Worm (Caenorhabditis elegans) whole organism, L4 larva: ENCODE results near the gene K05F1.13.

Experiments used
- F10B5.3 ChIP-seq: sonication (generic microtip); optimal IDR thresholded peaks from 2 replicates; lab custom pipeline; 2016; ENCODE audit warnings: mild to moderate bottlenecking, missing genetic modification characterization, missing compliant biosample characterization
- F26F4.8 ChIP-seq: fragments of 200-800 bp; sonication (Bioruptor generic); conservative IDR thresholded peaks from 2 replicates; pipeline ENCODE4 v1.3.6; 2022; ENCODE audit warnings: missing genetic modification characterization, missing compliant biosample characterization
- F37D6.2 ChIP-seq: sonication (generic microtip); optimal IDR thresholded peaks from 2 replicates; lab custom pipeline; 2016; ENCODE audit warnings: mild to moderate bottlenecking, missing genetic modification characterization, missing compliant biosample characterization
- F44E2.7 ChIP-seq: fragments of 200-800 bp; sonication (Bioruptor generic); IDR thresholded peaks from 2 replicates; pipeline ENCODE4 v2.1.2; 2022; ENCODE audit warnings: missing genetic modification characterization, missing compliant biosample characterization
- F49E8.2 ChIP-seq: sonication (generic microtip); optimal IDR thresholded peaks from 2 replicates; lab custom pipeline; 2016; ENCODE audit warnings: missing compliant biosample characterization, mild to moderate bottlenecking, missing genetic modification characterization, borderline replicate concordance
- R02D3.7 ChIP-seq: fragments of 150-350 bp; sonication (generic microtip); optimal IDR thresholded peaks from 3 replicates; lab custom pipeline; 2014; ENCODE audit warnings: missing biosample characterization, missing genetic modification characterization
- T26A8.4 ChIP-seq: fragments of 200-800 bp; sonication (Bioruptor generic); IDR thresholded peaks from 2 replicates; pipeline ENCODE4 v1.3.6; 2022; ENCODE audit warnings: missing genetic modification characterization, missing compliant biosample characterization
- Y105C5A.15 ChIP-seq: fragments of 200-800 bp; sonication (Bioruptor generic); IDR thresholded peaks from 2 replicates; pipeline ENCODE4 v1.3.6; 2022; ENCODE audit warnings: missing genetic modification characterization, missing compliant biosample characterization
- Y5F2A.4 ChIP-seq: fragments of 200-800 bp; sonication (Bioruptor generic); optimal IDR thresholded peaks from 2 replicates; lab custom pipeline; 2018; ENCODE audit warnings: mild to moderate bottlenecking, missing genetic modification characterization, missing compliant biosample characterization
- aly-2 ChIP-seq: sonication (generic microtip); optimal IDR thresholded peaks from 2 replicates; lab custom pipeline; 2018; ENCODE audit warnings: missing biosample characterization, missing genetic modification characterization
- ama-1 ChIP-seq: fragments of 150-350 bp; optimal IDR thresholded peaks from 2 replicates; lab custom pipeline; 2014; ENCODE audit warnings: inconsistent platforms, mixed read lengths
- ceh-20 ChIP-seq: fragments of 200-800 bp; sonication (Bioruptor generic); IDR thresholded peaks from 2 replicates; pipeline ENCODE4 v1.3.6; 2022; ENCODE audit warnings: missing genetic modification reagents, missing genetic modification characterization, missing compliant biosample characterization
- ceh-28 ChIP-seq: fragments of 150-350 bp; optimal IDR thresholded peaks from 2 replicates; lab custom pipeline; 2014; ENCODE audit warnings: missing biosample characterization, missing genetic modification reagents, missing genetic modification characterization
- ceh-32 ChIP-seq: sonication (generic microtip); optimal IDR thresholded peaks from 2 replicates; lab custom pipeline; 2016; ENCODE audit warnings: mild to moderate bottlenecking, missing genetic modification characterization, missing compliant biosample characterization; ENCODE audit not compliant: poor library complexity
- ceh-82 ChIP-seq: sonication (generic microtip); optimal IDR thresholded peaks from 2 replicates; lab custom pipeline; 2017; ENCODE audit warnings: missing biosample characterization, missing genetic modification characterization
- ces-1 ChIP-seq: fragments of 150-350 bp; sonication (generic microtip); optimal IDR thresholded peaks from 4 replicates; lab custom pipeline; 2014; ENCODE audit warnings: missing biosample characterization, missing genetic modification reagents, missing genetic modification characterization
- cey-2 ChIP-seq: sonication (generic microtip); optimal IDR thresholded peaks from 3 replicates; lab custom pipeline; 2017; ENCODE audit warnings: missing genetic modification characterization, mild to moderate bottlenecking, missing compliant biosample characterization, antibody characterized with exemption, borderline replicate concordance; ENCODE audit not compliant: insufficient read depth
- daf-12 ChIP-seq: fragments of 150-350 bp; optimal IDR thresholded peaks from 2 replicates; lab custom pipeline; 2014; ENCODE audit warnings: missing biosample characterization, missing genetic modification reagents, missing genetic modification characterization
- daf-19 ChIP-seq: fragments of 200-800 bp; sonication (Bioruptor generic); conservative IDR thresholded peaks from 2 replicates; pipeline ENCODE4 v1.3.6; 2022; ENCODE audit warnings: missing genetic modification characterization, missing compliant biosample characterization
- daf-8 ChIP-seq: fragments of 200-800 bp; sonication (Bioruptor generic); IDR thresholded peaks from 2 replicates; pipeline ENCODE4 v1.3.6; 2022; ENCODE audit warnings: missing genetic modification characterization, missing compliant biosample characterization
- dmd-9 ChIP-seq: fragments of 200-800 bp; sonication (Bioruptor generic); IDR thresholded peaks from 2 replicates; pipeline ENCODE4 v1.3.6; 2022; ENCODE audit warnings: missing genetic modification reagents, missing genetic modification characterization, missing compliant biosample characterization
- dpl-1 ChIP-seq: fragments of 150-350 bp; optimal IDR thresholded peaks from 2 replicates; lab custom pipeline; 2014; ENCODE audit warnings: missing biosample characterization, missing genetic modification reagents, missing genetic modification characterization
- duxl-1 ChIP-seq: sonication (generic microtip); optimal IDR thresholded peaks from 2 replicates; lab custom pipeline; 2016; ENCODE audit warnings: mild to moderate bottlenecking, missing genetic modification characterization, moderate library complexity, missing compliant biosample characterization; ENCODE audit not compliant: poor library complexity
- dve-1 ChIP-seq: sonication (generic microtip); optimal IDR thresholded peaks from 2 replicates; lab custom pipeline; 2017; ENCODE audit warnings: antibody characterized with exemption, mild to moderate bottlenecking, missing genetic modification characterization, missing compliant biosample characterization; ENCODE audit not compliant: insufficient read depth
- egl-27 ChIP-seq: sonication (generic microtip); optimal IDR thresholded peaks from 3 replicates; lab custom pipeline; 2017; ENCODE audit warnings: missing biosample characterization, missing genetic modification reagents, missing genetic modification characterization
- fkh-10 ChIP-seq: fragments of 150-350 bp; optimal IDR thresholded peaks from 2 replicates; lab custom pipeline; 2014; ENCODE audit warnings: missing biosample characterization, missing genetic modification reagents, missing genetic modification characterization
- fos-1 ChIP-seq: fragments of 150-350 bp; optimal IDR thresholded peaks from 2 replicates; lab custom pipeline; 2014; ENCODE audit warnings: missing biosample characterization, missing genetic modification characterization
- hif-1 ChIP-seq, 2 experiments: sonication (generic microtip); optimal IDR thresholded peaks; 2 replicates each; lab custom pipeline; 2016 to 2017; ENCODE audit warnings: missing compliant biosample characterization in 2 of 2, missing genetic modification characterization in 2 of 2, missing genetic modification reagents in 2 of 2, missing genotype in 2 of 2, mild to moderate bottlenecking in 1 of 2
- jun-1 ChIP-seq: fragments of 150-350 bp; optimal IDR thresholded peaks from 2 replicates; lab custom pipeline; 2014; ENCODE audit warnings: missing biosample characterization, missing genetic modification reagents, missing genetic modification characterization
- lin-15B ChIP-seq: fragments of 150-350 bp; sonication (generic microtip); optimal IDR thresholded peaks from 3 replicates; lab custom pipeline; 2014; ENCODE audit warnings: missing biosample characterization, missing genetic modification characterization
- lin-29 ChIP-seq: fragments of 200-800 bp; sonication (Bioruptor generic); IDR thresholded peaks from 2 replicates; pipeline ENCODE4 v1.3.6; 2022; ENCODE audit warnings: missing genetic modification reagents, missing genetic modification characterization, missing compliant biosample characterization
- lsy-2 ChIP-seq, 2 experiments: fragments of 150-350 bp in 1 of 2; sonication (generic microtip) in 1 of 2; optimal IDR thresholded peaks; 2 replicates each; lab custom pipeline; 2014 to 2017; ENCODE audit warnings: missing biosample characterization in 2 of 2, missing genetic modification characterization in 2 of 2
- madf-5 ChIP-seq, 2 experiments: fragments of 200-800 bp; sonication (Bioruptor generic); IDR thresholded peaks; 2 replicates each; pipeline ENCODE4 v1.3.6; 2022; ENCODE audit warnings: missing compliant biosample characterization in 2 of 2, missing genetic modification characterization in 2 of 2
- mdt-29 ChIP-seq: fragments of 200-800 bp; sonication (Bioruptor generic); IDR thresholded peaks from 2 replicates; pipeline ENCODE4 v1.3.6; 2022; ENCODE audit warnings: missing genetic modification reagents, missing genetic modification characterization, missing compliant biosample characterization
- nhr-10 ChIP-seq: fragments of 150-350 bp; optimal IDR thresholded peaks from 2 replicates; lab custom pipeline; 2014; ENCODE audit warnings: missing biosample characterization, missing genetic modification characterization
- nhr-11 ChIP-seq: fragments of 150-350 bp; optimal IDR thresholded peaks from 2 replicates; lab custom pipeline; 2014; ENCODE audit warnings: missing biosample characterization, missing genetic modification characterization
- nhr-41 ChIP-seq: fragments of 200-800 bp; sonication (Bioruptor generic); IDR thresholded peaks from 2 replicates; pipeline ENCODE4 v1.3.6; 2022; ENCODE audit warnings: missing genetic modification reagents, missing genetic modification characterization, missing compliant biosample characterization
- nhr-42 ChIP-seq: fragments of 200-800 bp; sonication (Bioruptor generic); IDR thresholded peaks from 2 replicates; pipeline ENCODE4 v1.3.6; 2022; ENCODE audit warnings: missing genetic modification characterization, missing compliant biosample characterization
- nhr-48 ChIP-seq: sonication (generic microtip); optimal IDR thresholded peaks from 2 replicates; lab custom pipeline; 2016; ENCODE audit warnings: mild to moderate bottlenecking, missing genetic modification characterization, missing compliant biosample characterization
- nhr-6 ChIP-seq: fragments of 150-350 bp; optimal IDR thresholded peaks from 2 replicates; lab custom pipeline; 2014; ENCODE audit warnings: missing biosample characterization, missing genetic modification characterization
- rbr-2 ChIP-seq: sonication (generic microtip); optimal IDR thresholded peaks from 2 replicates; lab custom pipeline; 2016; ENCODE audit warnings: missing genotype, missing genetic modification characterization, missing compliant biosample characterization
- saeg-2 ChIP-seq: fragments of 200-800 bp; sonication (Bioruptor generic); IDR thresholded peaks from 2 replicates; pipeline ENCODE4 v1.3.6; 2022; ENCODE audit warnings: missing genetic modification reagents, missing genetic modification characterization, missing compliant biosample characterization
- set-16 ChIP-seq: fragments of 200-800 bp; sonication (Bioruptor generic); IDR thresholded peaks from 2 replicates; pipeline ENCODE4 v1.3.6; 2022; ENCODE audit warnings: missing genetic modification reagents, missing genetic modification characterization, missing compliant biosample characterization
- snpc-1.2 ChIP-seq: fragments of 200-800 bp; sonication (Bioruptor generic); IDR thresholded peaks from 2 replicates; pipeline ENCODE4 v1.3.6; 2022; ENCODE audit warnings: missing genetic modification reagents, missing genetic modification characterization, missing compliant biosample characterization
- snpc-4 ChIP-seq: fragments of 150-350 bp; optimal IDR thresholded peaks from 2 replicates; lab custom pipeline; 2014; ENCODE audit warnings: missing biosample characterization, missing genetic modification characterization
- spr-1 ChIP-seq: sonication (generic microtip); optimal IDR thresholded peaks from 2 replicates; lab custom pipeline; 2016; ENCODE audit warnings: mild to moderate bottlenecking, missing genetic modification characterization, missing compliant biosample characterization
- tag-97 ChIP-seq: fragments of 200-800 bp; sonication (Bioruptor generic); IDR thresholded peaks from 2 replicates; pipeline ENCODE4 v1.3.6; 2022; ENCODE audit warnings: missing genetic modification characterization, missing compliant biosample characterization
- tra-1 ChIP-seq: fragments of 200-800 bp; sonication (Bioruptor generic); IDR thresholded peaks from 2 replicates; pipeline ENCODE4 v1.3.6; 2022; ENCODE audit warnings: missing genetic modification reagents, missing genetic modification characterization, missing compliant biosample characterization
- vab-7 ChIP-seq: fragments of 200-800 bp; sonication (Bioruptor generic); IDR thresholded peaks from 2 replicates; pipeline ENCODE4 v1.3.6; 2022; ENCODE audit warnings: missing genetic modification reagents, missing genetic modification characterization, missing compliant biosample characterization
- zip-11 ChIP-seq: fragments of 200-800 bp; sonication (Bioruptor generic); IDR thresholded peaks from 2 replicates; pipeline ENCODE4 v1.3.6; 2022; ENCODE audit warnings: missing genetic modification characterization, missing compliant biosample characterization

Gene K05F1.13

ce11 chrII:5772547-5773142, 16.3 kb upstream of the K05F1.13 start (continued):
- TF ChIP-seq hif-1 (tag; optimal IDR thresholded peaks at IDR 0.05; lab: Kevin White, UChicago) (peak in 1 of 2 experiments; percentile 31), daf-19 (no peak), dmd-9 (GFP tag; lab: Robert Waterston, UW) (peak; percentile 63), Y5F2A.4 (GFP tag; lab: Kevin White, UChicago) (no peak), madf-5 (GFP tag; IDR thresholded peaks at IDR 0.05; lab: Robert Waterston, UW) (0 out of 4 replicates have a peak, but pooled peaks of 1 of the 2 experiments have one; percentile 15), rbr-2 (tag; lab: Kevin White, UChicago) (peak; percentile 49), lsy-2 (tag; optimal IDR thresholded peaks at IDR 0.05; lab: Kevin White, UChicago) (no peak), egl-27 (no peak), tra-1 (GFP tag; lab: Robert Waterston, UW) (no peak), dve-1 (tag; lab: Kevin White, UChicago) (peak; percentile 41), ceh-32 (no peak), ceh-28 (tag; lab: Kevin White, UChicago) (no peak), T26A8.4 (peak; percentile 57; the same call in 1 of the 2 replicates), daf-12 (tag; lab: Kevin White, UChicago) (no peak), snpc-1.2 (peak; percentile 65; the same call in 1 of the 2 replicates), ces-1 (GFP tag; lab: Kevin White, UChicago) (no peak), dpl-1 (GFP tag; lab: Kevin White, UChicago) (no peak), F10B5.3 (tag; lab: Kevin White, UChicago) (peak; percentile 14), tag-97 (no peak), Y105C5A.15 (GFP tag; lab: Robert Waterston, UW) (peak; percentile 71; the same call in 1 of the 2 replicates), nhr-6 (no peak), mdt-29 (GFP tag; lab: Robert Waterston, UW) (no peak), ceh-20 (GFP tag; lab: Robert Waterston, UW) (peak; percentile 64; the same call in 1 of the 2 replicates), ceh-82 (tag; lab: Kevin White, UChicago) (no peak), zip-11 (GFP tag; lab: Robert Waterston, UW) (0 out of 2 replicates have a peak, but pooled peaks have one; percentile 32), F49E8.2 (tag; lab: Kevin White, UChicago) (no peak), F26F4.8 (GFP tag; lab: Robert Waterston, UW) (0 out of 2 replicates have a peak, but pooled peaks have one; percentile 10), lin-29 (0 out of 2 replicates have a peak, but pooled peaks have one; percentile 27), saeg-2 (GFP tag; lab: Robert Waterston, UW) (0 out of 2 replicates have a peak, but pooled peaks have one; percentile 43), nhr-42 (GFP tag; lab: Robert Waterston, UW) (no peak), nhr-11 (tag; lab: Kevin White, UChicago) (no peak), fkh-10 (GFP tag; lab: Kevin White, UChicago) (no peak), nhr-10 (tag; lab: Kevin White, UChicago) (no peak), aly-2 (no peak), R02D3.7 (tag; lab: Kevin White, UChicago) (no peak), duxl-1 (tag; lab: Kevin White, UChicago) (no peak), nhr-41 (GFP tag; lab: Robert Waterston, UW) (peak; percentile 54; the same call in 1 of the 2 replicates), F37D6.2 (tag; lab: Kevin White, UChicago) (peak; percentile 2), nhr-48 (peak; percentile 24), jun-1 (tag; lab: Kevin White, UChicago) (no peak), cey-2 (tag; lab: Kevin White, UChicago) (no peak), snpc-4 (no peak), F44E2.7 (GFP tag; lab: Robert Waterston, UW) (0 out of 2 replicates have a peak, but pooled peaks have one; percentile 75), daf-8 (GFP tag; lab: Robert Waterston, UW) (no peak), lin-15B (tag; lab: Kevin White, UChicago) (no peak), fos-1 (tag; lab: Kevin White, UChicago) (no peak), spr-1 (peak; percentile 23), vab-7 (GFP tag; lab: Robert Waterston, UW) (peak; percentile 73), ama-1 (lab: Kevin White, UChicago) (no peak), set-16 (GFP tag; lab: Robert Waterston, UW) (peak; percentile 33; the same call in 1 of the 2 replicates)
